Worm (Caenorhabditis elegans) whole organism, young adult: ENCODE measurements around the gene srj-22.

ENCODE experiments used
- Y53F4B.3 ChIP-seq: fragments of 200-800 bp; sonication (Bioruptor generic); IDR thresholded peaks from 2 replicates; pipeline ENCODE4 v1.3.6; 2022; ENCODE audit warnings: missing genetic modification reagents, missing genetic modification characterization, missing compliant biosample characterization
- ama-1 ChIP-seq, 3 experiments: fragments of 150-350 bp in 1 of 3; sonication (generic microtip) in 2 of 3; optimal IDR thresholded peaks; 2 replicates each; lab custom pipeline; 2014 to 2018; ENCODE audit warnings: missing biosample characterization in 2 of 3, missing genetic modification characterization in 2 of 3, missing genetic modification reagents in 2 of 3
- dpl-1 ChIP-seq: fragments of 150-350 bp; optimal IDR thresholded peaks from 2 replicates; lab custom pipeline; 2014; ENCODE audit warnings: missing biosample characterization, missing genetic modification reagents, missing genetic modification characterization
- efl-1 ChIP-seq: fragments of 150-350 bp; optimal IDR thresholded peaks from 2 replicates; lab custom pipeline; 2014; ENCODE audit warnings: missing biosample characterization, missing genetic modification reagents, missing genetic modification characterization
- lin-35 ChIP-seq, 3 experiments: fragments of 150-350 bp in 2 of 3; sonication (generic microtip) in 1 of 3; optimal IDR thresholded peaks; 2 replicates each; lab custom pipeline; 2014 to 2018; ENCODE audit warnings: missing biosample characterization in 3 of 3, missing genetic modification characterization in 3 of 3, missing genetic modification reagents in 3 of 3
- sptf-2 ChIP-seq: fragments of 200-800 bp; sonication (Bioruptor generic); optimal IDR thresholded peaks from 2 replicates; lab custom pipeline; 2018; ENCODE audit warnings: mild to moderate bottlenecking, missing genetic modification characterization, missing compliant biosample characterization

- TF ChIP-seq sptf-2 (GFP tag; lab: Kevin White, UChicago) (no peak), Y53F4B.3 (GFP tag; lab: Robert Waterston, UW) (no peak), efl-1 (GFP tag; lab: Kevin White, UChicago) (no peak), lin-35 (GFP tag; optimal IDR thresholded peaks at IDR 0.05; lab: Kevin White, UChicago) (no peak), ama-1 (optimal IDR thresholded peaks at IDR 0.05; lab: Kevin White, UChicago) (no peak), ama-1 (GFP tag; optimal IDR thresholded peaks at IDR 0.05; lab: Kevin White, UChicago) (no peak), dpl-1 (GFP tag; lab: Kevin White, UChicago) (no peak)
Measured at ce11 chrV:10760839-10761238, 17.3 kb upstream of the srj-22 start.
